Worm (Caenorhabditis elegans) whole organism, L1 larva: ENCODE measurements around the gene ubc-8.
"Not testable (repeated sequence)": the region's sequence is repeated elsewhere in the genome, so short reads cannot be mapped to it uniquely, and the experiment has no call there.

Experiments
- C04F5.9 ChIP-seq: sonication (generic microtip); optimal IDR thresholded peaks from 2 replicates; lab custom pipeline; 2016; ENCODE audit warnings: missing genetic modification characterization, missing compliant biosample characterization
- C34B4.2 ChIP-seq: sonication (generic microtip); optimal IDR thresholded peaks from 2 replicates; lab custom pipeline; 2017; ENCODE audit warnings: mild to moderate bottlenecking, missing genetic modification characterization, missing compliant biosample characterization
- alr-1 ChIP-seq: fragments of 200-800 bp; sonication (Bioruptor generic); optimal IDR thresholded peaks from 2 replicates; lab custom pipeline; 2018; ENCODE audit warnings: borderline replicate concordance, mild to moderate bottlenecking, missing genetic modification characterization, missing compliant biosample characterization
- aly-2 ChIP-seq: fragments of 150-350 bp; optimal IDR thresholded peaks from 2 replicates; lab custom pipeline; 2014; ENCODE audit warnings: missing biosample characterization, missing genetic modification characterization
- ceh-63 ChIP-seq: fragments of 200-800 bp; sonication (Bioruptor generic); optimal IDR thresholded peaks from 2 replicates; lab custom pipeline; 2018; ENCODE audit warnings: mild to moderate bottlenecking, missing genetic modification characterization, missing compliant biosample characterization
- ceh-82 ChIP-seq, 3 experiments: fragments of 150-350 bp in 1 of 3; sonication (generic microtip) in 2 of 3; optimal IDR thresholded peaks; 2 replicates each; lab custom pipeline; 2014 to 2017; ENCODE audit warnings: missing biosample characterization in 3 of 3, missing genetic modification characterization in 3 of 3
- ceh-88 ChIP-seq: fragments of 200-800 bp; sonication (Bioruptor generic); IDR thresholded peaks from 2 replicates; pipeline ENCODE4 v1.3.6; 2022; ENCODE audit warnings: missing genetic modification characterization, missing compliant biosample characterization
- ceh-90 ChIP-seq: sonication (generic microtip); optimal IDR thresholded peaks from 2 replicates; lab custom pipeline; 2016; ENCODE audit warnings: missing genetic modification characterization, missing compliant biosample characterization
- efl-1 ChIP-seq, 4 experiments: fragments of 150-350 bp; optimal IDR thresholded peaks in 3 of 4; peaks in 1 of 4; 1 replicate in 1 of 4; 2 replicates in 3 of 4; lab custom pipeline; 2014; ENCODE audit warnings: missing biosample characterization in 2 of 4, missing genetic modification characterization in 2 of 4, missing genetic modification reagents in 2 of 4
- egl-27 ChIP-seq, 2 experiments: fragments of 150-350 bp in 1 of 2; sonication (generic microtip); optimal IDR thresholded peaks; 3 replicates each; lab custom pipeline; 2017 to 2018; ENCODE audit warnings: missing biosample characterization in 2 of 2, missing genetic modification characterization in 2 of 2, missing genetic modification reagents in 2 of 2
- elt-2 ChIP-seq: sonication (generic microtip); optimal IDR thresholded peaks from 2 replicates; lab custom pipeline; 2016; ENCODE audit warnings: missing genetic modification characterization, mild to moderate bottlenecking, inconsistent platforms, missing compliant biosample characterization, missing genetic modification reagents
- ets-5 ChIP-seq: fragments of 200-800 bp; sonication (Bioruptor generic); IDR thresholded peaks from 2 replicates; pipeline ENCODE4 v1.3.6; 2022; ENCODE audit warnings: missing genetic modification characterization, missing compliant biosample characterization
- fkh-4 ChIP-seq: sonication (generic microtip); optimal IDR thresholded peaks from 2 replicates; lab custom pipeline; 2016; ENCODE audit warnings: missing compliant biosample characterization, missing genetic modification characterization, borderline replicate concordance
- fkh-8 ChIP-seq: sonication (generic microtip); optimal IDR thresholded peaks from 2 replicates; lab custom pipeline; 2016; ENCODE audit warnings: mild to moderate bottlenecking, missing genetic modification characterization, missing compliant biosample characterization
- isw-1 ChIP-seq: fragments of 200-800 bp; sonication (Bioruptor generic); IDR thresholded peaks from 2 replicates; pipeline ENCODE4 v1.3.6; 2022; ENCODE audit warnings: missing genetic modification characterization, missing compliant biosample characterization
- lin-14 ChIP-seq: fragments of 200-800 bp; sonication (Bioruptor generic); optimal IDR thresholded peaks from 2 replicates; lab custom pipeline; 2018; ENCODE audit warnings: mild to moderate bottlenecking, missing genetic modification characterization, moderate library complexity, missing compliant biosample characterization
- lin-15B ChIP-seq: fragments of 150-350 bp; sonication (generic microtip); optimal IDR thresholded peaks from 3 replicates; lab custom pipeline; 2014; ENCODE audit warnings: missing biosample characterization, missing genetic modification characterization
- lin-35 ChIP-seq, 2 experiments: fragments of 150-350 bp; optimal IDR thresholded peaks; 2 replicates each; lab custom pipeline; 2014; ENCODE audit warnings: missing biosample characterization in 2 of 2, missing genetic modification characterization in 2 of 2, missing genetic modification reagents in 2 of 2
- lsy-2 ChIP-seq, 2 experiments: fragments of 150-350 bp; optimal IDR thresholded peaks; 2 replicates each; lab custom pipeline; 2014; ENCODE audit warnings: missing biosample characterization in 2 of 2, missing genetic modification characterization in 2 of 2
- mdl-1 ChIP-seq, 2 experiments: fragments of 150-350 bp; optimal IDR thresholded peaks; 2 replicates each; lab custom pipeline; 2014 to 2017; ENCODE audit warnings: missing biosample characterization in 2 of 2, missing genetic modification characterization in 2 of 2, inconsistent platforms in 1 of 2
- nhr-237 ChIP-seq: fragments of 150-350 bp; optimal IDR thresholded peaks from 2 replicates; lab custom pipeline; 2014; ENCODE audit warnings: missing biosample characterization, missing genetic modification characterization
- nhr-28 ChIP-seq: fragments of 150-350 bp; optimal IDR thresholded peaks from 2 replicates; lab custom pipeline; 2014; ENCODE audit warnings: missing biosample characterization, missing genetic modification characterization
- nhr-71 ChIP-seq: sonication (generic microtip); optimal IDR thresholded peaks from 2 replicates; lab custom pipeline; 2016; ENCODE audit warnings: mild to moderate bottlenecking, missing genetic modification characterization, moderate library complexity, missing compliant biosample characterization
- nhr-77 ChIP-seq: fragments of 150-350 bp; optimal IDR thresholded peaks from 2 replicates; lab custom pipeline; 2014; ENCODE audit warnings: missing biosample characterization, missing genetic modification characterization
- nhr-85 ChIP-seq: sonication (generic microtip); peaks from one replicate; lab custom pipeline; 2016; ENCODE audit warnings: missing genetic modification characterization, inconsistent platforms, missing compliant biosample characterization
- rnt-1 ChIP-seq: sonication (generic microtip); optimal IDR thresholded peaks from 2 replicates; lab custom pipeline; 2016; ENCODE audit warnings: mild to moderate bottlenecking, missing genetic modification characterization, moderate library complexity, missing compliant biosample characterization
- skn-1 ChIP-seq: fragments of 150-350 bp; optimal IDR thresholded peaks from 2 replicates; lab custom pipeline; 2014; ENCODE audit warnings: missing biosample characterization, missing genetic modification characterization
- snpc-4 ChIP-seq: fragments of 150-350 bp; optimal IDR thresholded peaks from 2 replicates; lab custom pipeline; 2014; ENCODE audit warnings: missing biosample characterization, missing genetic modification characterization
- sox-4 ChIP-seq: sonication (generic microtip); optimal IDR thresholded peaks from 2 replicates; lab custom pipeline; 2016; ENCODE audit warnings: missing genetic modification characterization, missing compliant biosample characterization
- sptf-1 ChIP-seq: fragments of 150-350 bp; optimal IDR thresholded peaks from 2 replicates; lab custom pipeline; 2014; ENCODE audit warnings: missing biosample characterization, missing genetic modification characterization
- swsn-7 ChIP-seq: sonication (generic microtip); optimal IDR thresholded peaks from 2 replicates; lab custom pipeline; 2016; ENCODE audit warnings: missing genetic modification characterization, missing compliant biosample characterization
- tlp-1 ChIP-seq: fragments of 150-350 bp; optimal IDR thresholded peaks from 2 replicates; lab custom pipeline; 2014; ENCODE audit warnings: missing biosample characterization, missing genetic modification characterization
- unc-30 ChIP-seq: sonication (generic microtip); optimal IDR thresholded peaks from 2 replicates; lab custom pipeline; 2017; ENCODE audit warnings: missing biosample characterization, missing genetic modification characterization
- unc-62 ChIP-seq: fragments of 150-350 bp; optimal IDR thresholded peaks from 2 replicates; lab custom pipeline; 2014; ENCODE audit warnings: missing biosample characterization, missing genetic modification reagents, missing genetic modification characterization
- zag-1 ChIP-seq: fragments of 150-350 bp; optimal IDR thresholded peaks from 2 replicates; lab custom pipeline; 2014; ENCODE audit warnings: missing biosample characterization, missing genetic modification characterization

Gene ubc-8

ce11 chrIV:2716474-2716873 is 9.4 kb upstream of the ubc-8 start, which contains the start of gene Y94H6A.7:
Gene Y94H6A.7 (minus strand): TSS chrIV:2716574.
- TF ChIP-seq sox-4 (tag; lab: Kevin White, UChicago); nhr-237 (tag; lab: Kevin White, UChicago); ceh-63: not testable (repeated sequence)

- no peak for TF ChIP-seq C04F5.9 (tag; lab: Kevin White, UChicago)
- no peak for TF ChIP-seq egl-27 (tag; optimal IDR thresholded peaks at IDR 0.05; lab: Kevin White, UChicago)
- no peak for TF ChIP-seq ets-5 (GFP tag; lab: Robert Waterston, UW)
- TF ChIP-seq swsn-7 (tag; lab: Kevin White, UChicago) = no peak
- no peak for TF ChIP-seq nhr-28 (tag; lab: Kevin White, UChicago)
- TF ChIP-seq skn-1 (tag; lab: Kevin White, UChicago) = no peak
- no peak for TF ChIP-seq efl-1 (optimal IDR thresholded peaks at IDR 0.05; lab: Kevin White, UChicago)
- no peak for TF ChIP-seq efl-1 (GFP tag; optimal IDR thresholded peaks at IDR 0.05 in 1 of 2; lab: Kevin White, UChicago)
- no peak for TF ChIP-seq aly-2
- TF ChIP-seq ceh-88 = no peak
- no peak for TF ChIP-seq nhr-85 (tag; lab: Kevin White, UChicago)
Measured at ce11 chrIV:2712935-2713334, 5.9 kb upstream of the ubc-8 start, which contains the start of gene Y94H6A.12. Gene Y94H6A.12 (minus strand): TSS chrIV:2713035.

ce11 chrIV:2711122-2711669 is 4.2 kb upstream of the ubc-8 start:
- TF ChIP-seq lsy-2 (tag; optimal IDR thresholded peaks at IDR 0.05; lab: Kevin White, UChicago) (peak in 1 of 2 experiments; percentile 16), nhr-237 (tag; lab: Kevin White, UChicago) (no peak), ets-5 (GFP tag; lab: Robert Waterston, UW) (no peak), C34B4.2 (no peak), lin-15B (tag; lab: Kevin White, UChicago) (no peak), lin-14 (GFP tag; lab: Kevin White, UChicago) (no peak), mdl-1 (tag; optimal IDR thresholded peaks at IDR 0.05; lab: Kevin White, UChicago) (no peak), unc-62 (no peak), skn-1 (tag; lab: Kevin White, UChicago) (peak; percentile 93), lin-35 (GFP tag; optimal IDR thresholded peaks at IDR 0.05; lab: Kevin White, UChicago) (peak in 1 of 2 experiments; percentile 56), tlp-1 (tag; lab: Kevin White, UChicago) (no peak), efl-1 (optimal IDR thresholded peaks at IDR 0.05; lab: Kevin White, UChicago) (no peak), efl-1 (GFP tag; optimal IDR thresholded peaks at IDR 0.05 in 1 of 2; lab: Kevin White, UChicago) (peak in 1 of 2 experiments; percentile 86), elt-2 (tag; lab: Kevin White, UChicago) (peak; percentile 16), alr-1 (tag; lab: Kevin White, UChicago) (no peak), ceh-90 (tag; lab: Kevin White, UChicago) (no peak), ceh-82 (tag; optimal IDR thresholded peaks at IDR 0.05; lab: Kevin White, UChicago) (no peak), zag-1 (tag; lab: Kevin White, UChicago) (no peak), nhr-71 (tag; lab: Kevin White, UChicago) (peak; percentile 5)

ce11 chrIV:2710203-2710935 is 3.3 kb upstream of the ubc-8 start, which contains the start of gene Y94H6A.10:
Gene Y94H6A.10 (minus strand): TSS chrIV:2710666.
- TF ChIP-seq snpc-4 (no peak), sptf-1 (tag; lab: Kevin White, UChicago) (no peak), unc-30 (tag; lab: Kevin White, UChicago) (no peak), fkh-4 (tag; lab: Kevin White, UChicago) (no peak), aly-2 (no peak), isw-1 (GFP tag; lab: Robert Waterston, UW) (no peak), skn-1 (tag; lab: Kevin White, UChicago) (no peak), nhr-77 (tag; lab: Kevin White, UChicago) (no peak), efl-1 (optimal IDR thresholded peaks at IDR 0.05; lab: Kevin White, UChicago) (no peak), efl-1 (GFP tag; optimal IDR thresholded peaks at IDR 0.05 in 1 of 2; lab: Kevin White, UChicago) (no peak), ceh-82 (tag; optimal IDR thresholded peaks at IDR 0.05; lab: Kevin White, UChicago) (no peak), rnt-1 (tag; lab: Kevin White, UChicago) (no peak), lsy-2 (tag; optimal IDR thresholded peaks at IDR 0.05; lab: Kevin White, UChicago) (no peak), ceh-63 (no peak), fkh-8 (tag; lab: Kevin White, UChicago) (no peak)
